Fruit fly (Drosophila melanogaster) whole organism, embryonic: ENCODE measurements around the gene ab.

Source experiments
- Atf3 ChIP-seq: fragments of 200-800 bp; sonication (Bioruptor generic); optimal IDR thresholded peaks from 3 replicates; lab custom pipeline; 2016; ENCODE audit warnings: missing biosample characterization, missing genetic modification characterization
- Awh ChIP-seq: fragments of 200-800 bp; sonication (Bioruptor generic); IDR thresholded peaks from 2 replicates; pipeline ENCODE4, ENCODE4 v1.3.6; 2022; ENCODE audit warnings: missing biosample characterization, missing genetic modification characterization
- Blimp-1 ChIP-seq: fragments of 200-800 bp; sonication (Bioruptor generic); optimal IDR thresholded peaks from 3 replicates; lab custom pipeline; 2018; ENCODE audit warnings: missing biosample characterization, missing genetic modification characterization, mild to moderate bottlenecking, moderate library complexity, missing genetic modification reagents
- CG10209 ChIP-seq: fragments of 200-800 bp; sonication (Bioruptor generic); optimal IDR thresholded peaks from 3 replicates; lab custom pipeline; 2017; ENCODE audit warnings: missing biosample characterization, mild to moderate bottlenecking, missing genetic modification characterization, missing genetic modification reagents
- CG10366 ChIP-seq: fragments of 200-800 bp; sonication (Bioruptor generic); IDR thresholded peaks from 2 replicates; pipeline ENCODE4 v1.3.6; 2022; ENCODE audit warnings: missing biosample characterization, missing genetic modification characterization
- CG10462 ChIP-seq: fragments of 200-800 bp; sonication (Bioruptor generic); optimal IDR thresholded peaks from 2 replicates; lab custom pipeline; 2016; ENCODE audit warnings: missing biosample characterization, missing genetic modification characterization
- CG10979 ChIP-seq: fragments of 200-800 bp; sonication (Bioruptor generic); optimal IDR thresholded peaks from 2 replicates; lab custom pipeline; 2018; ENCODE audit warnings: missing biosample characterization, mild to moderate bottlenecking, missing genetic modification characterization, moderate library complexity
- CG12236 ChIP-seq: fragments of 200-800 bp; sonication (Bioruptor generic); optimal IDR thresholded peaks from 2 replicates; lab custom pipeline; 2016; ENCODE audit warnings: missing biosample characterization, missing genetic modification characterization
- CG14965 ChIP-seq: fragments of 200-800 bp; sonication (Bioruptor generic); optimal IDR thresholded peaks from 2 replicates; lab custom pipeline; 2016; ENCODE audit warnings: missing biosample characterization, missing genetic modification characterization, borderline replicate concordance
- CG15011 ChIP-seq: fragments of 200-800 bp; sonication (Bioruptor generic); optimal IDR thresholded peaks from 3 replicates; lab custom pipeline; 2018; ENCODE audit warnings: missing biosample characterization, mild to moderate bottlenecking, missing genetic modification characterization
- CG1602 ChIP-seq: fragments of 200-800 bp; sonication (Bioruptor generic); optimal IDR thresholded peaks from 3 replicates; lab custom pipeline; 2016; ENCODE audit warnings: missing biosample characterization, missing genetic modification characterization
- CG1603 ChIP-seq: fragments of 200-800 bp; sonication (Bioruptor generic); optimal IDR thresholded peaks from 2 replicates; lab custom pipeline; 2019; ENCODE audit warnings: missing biosample characterization, mild to moderate bottlenecking, missing genetic modification characterization, moderate library complexity
- CG18011 ChIP-seq: fragments of 200-800 bp; sonication (Bioruptor generic); optimal IDR thresholded peaks from 2 replicates; lab custom pipeline; 2017; ENCODE audit warnings: missing biosample characterization, missing genetic modification characterization, mild to moderate bottlenecking, moderate library complexity, missing genotype
- CG18619 ChIP-seq: fragments of 200-800 bp; sonication (Bioruptor generic); optimal IDR thresholded peaks from 3 replicates; lab custom pipeline; 2017; ENCODE audit warnings: missing biosample characterization, mild to moderate bottlenecking, missing genetic modification characterization
- CG31365 ChIP-seq: fragments of 200-800 bp; sonication (Bioruptor generic); optimal IDR thresholded peaks from 2 replicates; lab custom pipeline; 2018; ENCODE audit warnings: missing biosample characterization, mild to moderate bottlenecking, missing genetic modification characterization
- CG3407 ChIP-seq: fragments of 200-800 bp; sonication (Bioruptor generic); optimal IDR thresholded peaks from 2 replicates; lab custom pipeline; 2018; ENCODE audit warnings: missing biosample characterization, mild to moderate bottlenecking, missing genetic modification characterization
- CG4360 ChIP-seq: fragments of 200-800 bp; sonication (Bioruptor generic); IDR thresholded peaks from 2 replicates; pipeline ENCODE4 v1.3.6; 2022; ENCODE audit warnings: missing biosample characterization, missing genetic modification characterization
- CG4707 ChIP-seq: fragments of 200-800 bp; sonication (Bioruptor generic); optimal IDR thresholded peaks from 2 replicates; lab custom pipeline; 2018; ENCODE audit warnings: missing biosample characterization, mild to moderate bottlenecking, missing genetic modification characterization, moderate library complexity
- CG4854 ChIP-seq: fragments of 200-800 bp; sonication (Bioruptor generic); optimal IDR thresholded peaks from 2 replicates; lab custom pipeline; 2016; ENCODE audit warnings: missing biosample characterization, missing genetic modification characterization, inconsistent platforms
- Chrac-16 ChIP-seq: fragments of 200-800 bp; sonication (Bioruptor generic); optimal IDR thresholded peaks from 3 replicates; lab custom pipeline; 2016; ENCODE audit warnings: missing biosample characterization, missing genetic modification characterization
- CoRest ChIP-seq: fragments of 200-800 bp; sonication (Bioruptor generic); optimal IDR thresholded peaks from 3 replicates; lab custom pipeline; 2018; ENCODE audit warnings: missing biosample characterization, mild to moderate bottlenecking, missing genetic modification characterization, moderate library complexity
- Dek ChIP-seq: fragments of 200-800 bp; sonication (Bioruptor generic); optimal IDR thresholded peaks from 3 replicates; lab custom pipeline; 2019; ENCODE audit warnings: missing biosample characterization, mild to moderate bottlenecking, missing genetic modification characterization, moderate library complexity
- ERR ChIP-seq: fragments of 200-800 bp; sonication (Bioruptor generic); optimal IDR thresholded peaks from 2 replicates; lab custom pipeline; 2016; ENCODE audit warnings: missing biosample characterization, missing genetic modification characterization
- H2.0 ChIP-seq: fragments of 200-800 bp; sonication (Bioruptor generic); IDR thresholded peaks from 2 replicates; pipeline ENCODE4 v1.3.6; 2022; ENCODE audit warnings: missing biosample characterization, missing genetic modification characterization
- Jarid2 ChIP-seq: fragments of 200-800 bp; sonication (Bioruptor generic); optimal IDR thresholded peaks from 3 replicates; lab custom pipeline; 2017; ENCODE audit warnings: mild to moderate bottlenecking, missing biosample characterization, missing genetic modification reagents, missing genetic modification characterization
- MESR4 ChIP-seq: fragments of 200-800 bp; sonication (Bioruptor generic); optimal IDR thresholded peaks from 2 replicates; lab custom pipeline; 2018; ENCODE audit warnings: missing biosample characterization, mild to moderate bottlenecking, missing genetic modification characterization, moderate library complexity
- NK7.1 ChIP-seq: fragments of 200-800 bp; sonication (Bioruptor generic); optimal IDR thresholded peaks from 3 replicates; lab custom pipeline; 2016; ENCODE audit warnings: missing biosample characterization, missing genetic modification characterization
- Nf-YB ChIP-seq: fragments of 200-800 bp; sonication (Bioruptor generic); optimal IDR thresholded peaks from 3 replicates; lab custom pipeline; 2019; ENCODE audit warnings: missing biosample characterization, mild to moderate bottlenecking, missing genetic modification characterization, moderate library complexity
- Xbp1 ChIP-seq: fragments of 200-800 bp; sonication (Bioruptor generic); optimal IDR thresholded peaks from 3 replicates; lab custom pipeline; 2016; ENCODE audit warnings: missing biosample characterization, mild to moderate bottlenecking, missing genetic modification characterization
- ase ChIP-seq: fragments of 200-800 bp; sonication (Bioruptor generic); IDR thresholded peaks from 3 replicates; pipeline ENCODE4 v1.3.6; 2022; ENCODE audit warnings: missing biosample characterization, missing genetic modification characterization
- cato ChIP-seq: fragments of 200-800 bp; sonication (Bioruptor generic); optimal IDR thresholded peaks from 2 replicates; lab custom pipeline; 2016; ENCODE audit warnings: missing biosample characterization, missing genetic modification characterization, borderline replicate concordance
- crp ChIP-seq, 2 experiments: fragments of 200-800 bp; sonication (Bioruptor generic); optimal IDR thresholded peaks; 2 replicates in 1 of 2; 3 replicates in 1 of 2; lab custom pipeline; 2017; ENCODE audit warnings: missing biosample characterization in 2 of 2, missing genetic modification characterization in 2 of 2, mild to moderate bottlenecking in 1 of 2, moderate library complexity in 1 of 2
- dm ChIP-seq: fragments of 200-800 bp; sonication (Bioruptor generic); optimal IDR thresholded peaks from 3 replicates; lab custom pipeline; 2016; ENCODE audit warnings: missing biosample characterization, missing genetic modification characterization
- dmrt11E ChIP-seq: fragments of 200-800 bp; sonication (Bioruptor generic); optimal IDR thresholded peaks from 3 replicates; lab custom pipeline; 2018; ENCODE audit warnings: missing biosample characterization, mild to moderate bottlenecking, missing genetic modification characterization, moderate library complexity
- gcm ChIP-seq: fragments of 200-800 bp; sonication (Bioruptor generic); optimal IDR thresholded peaks from 2 replicates; lab custom pipeline; 2019; ENCODE audit warnings: missing biosample characterization, mild to moderate bottlenecking, missing genetic modification characterization, moderate library complexity
- her ChIP-seq: fragments of 200-800 bp; sonication (Bioruptor generic); optimal IDR thresholded peaks from 2 replicates; lab custom pipeline; 2016; ENCODE audit warnings: missing biosample characterization, missing genetic modification characterization
- insv ChIP-seq, 2 experiments: fragments of 200-800 bp; sonication (Bioruptor generic); optimal IDR thresholded peaks; 3 replicates each; lab custom pipeline; 2016 to 2018; ENCODE audit warnings: missing biosample characterization in 2 of 2, missing genetic modification characterization in 2 of 2
- inv ChIP-seq: fragments of 200-800 bp; sonication (Bioruptor generic); IDR thresholded peaks from 2 replicates; pipeline ENCODE4 v1.3.6; 2022; ENCODE audit warnings: missing biosample characterization, missing genetic modification characterization; ENCODE audit not compliant: partially characterized antibody
- mirr ChIP-seq: fragments of 200-800 bp; sonication (Bioruptor generic); optimal IDR thresholded peaks from 3 replicates; lab custom pipeline; 2018; ENCODE audit warnings: missing biosample characterization, mild to moderate bottlenecking, missing genetic modification characterization
- pb ChIP-seq: fragments of 200-800 bp; sonication (Bioruptor generic); optimal IDR thresholded peaks from 3 replicates; lab custom pipeline; 2016; ENCODE audit warnings: missing biosample characterization, missing genetic modification characterization
- rib ChIP-seq: fragments of 200-800 bp; sonication (Bioruptor generic); IDR thresholded peaks from 2 replicates; pipeline ENCODE4 v1.3.6; 2022; ENCODE audit warnings: missing biosample characterization, missing genetic modification characterization
- sc ChIP-seq, 3 experiments: fragments of >200 bp in 2 of 3; fragments of 200-800 bp in 1 of 3; sonication (Bioruptor generic) in 1 of 3; optimal IDR thresholded peaks; 2 replicates in 2 of 3; 3 replicates in 1 of 3; lab custom pipeline; 2017; ENCODE audit warnings: mild to moderate bottlenecking in 1 of 3, missing biosample characterization in 1 of 3, missing genetic modification characterization in 1 of 3, missing genetic modification reagents in 1 of 3
- scrt ChIP-seq: fragments of 200-800 bp; sonication (Bioruptor generic); optimal IDR thresholded peaks from 2 replicates; lab custom pipeline; 2018; ENCODE audit warnings: missing biosample characterization, mild to moderate bottlenecking, missing genetic modification characterization, moderate library complexity
- shn ChIP-seq: fragments of 200-800 bp; sonication (Bioruptor generic); optimal IDR thresholded peaks from 3 replicates; lab custom pipeline; 2016; ENCODE audit warnings: missing biosample characterization, missing genetic modification characterization
- tap ChIP-seq: fragments of 200-800 bp; optimal IDR thresholded peaks from 3 replicates; lab custom pipeline; 2019; ENCODE audit warnings: missing biosample characterization, mild to moderate bottlenecking, missing genetic modification characterization, moderate library complexity
- tna ChIP-seq: fragments of 200-800 bp; sonication (Bioruptor generic); IDR thresholded peaks from 2 replicates; pipeline ENCODE4 v1.3.6; 2022; ENCODE audit warnings: missing biosample characterization, missing genetic modification characterization; ENCODE audit not compliant: partially characterized antibody
- trh ChIP-seq: fragments of 200-800 bp; sonication (Bioruptor generic); optimal IDR thresholded peaks from 2 replicates; lab custom pipeline; 2016; ENCODE audit warnings: missing biosample characterization, missing genetic modification characterization
- wor ChIP-seq: fragments of 200-800 bp; sonication (Bioruptor generic); IDR thresholded peaks from 2 replicates; pipeline ENCODE4 v1.3.6; 2022; ENCODE audit warnings: missing biosample characterization, missing genetic modification characterization
- zen ChIP-seq: fragments of 200-800 bp; sonication (Bioruptor generic); optimal IDR thresholded peaks from 3 replicates; lab custom pipeline; 2018; ENCODE audit warnings: missing biosample characterization, mild to moderate bottlenecking, missing genetic modification characterization, moderate library complexity

ab gene

dm6 chr2L:11277927-11278351 is 67.5 kb downstream of the ab start, which contains the start of gene CG33695 (continued):
- TF ChIP-seq CG4854 (GFP tag; lab: Kevin White, UChicago) (peak; percentile 66), Chrac-16 (GFP tag; lab: Kevin White, UChicago) (peak; percentile 74), ERR (peak; percentile 75), CG18619 (GFP tag; lab: Kevin White, UChicago) (peak; percentile 43), tna (GFP tag; lab: Robert Waterston, UW) (peak; percentile 68), pb (GFP tag; lab: Kevin White, UChicago) (peak; percentile 26), CG15011 (GFP tag; lab: Kevin White, UChicago) (no peak), CG3407 (no peak), tap (tag; lab: Kevin White, UChicago) (no peak), CG1602 (GFP tag; lab: Kevin White, UChicago) (peak; percentile 27), CG1603 (peak; percentile 67), H2.0 (GFP tag; lab: Robert Waterston, UW) (peak; percentile 28; the same call in 1 of the 2 replicates), sc (optimal IDR thresholded peaks at IDR 0.05; lab: Kevin White, UChicago) (no peak), sc (GFP tag; optimal IDR thresholded peaks at IDR 0.05; lab: Kevin White, UChicago) (no peak), CG31365 (tag; lab: Kevin White, UChicago) (no peak), ase (GFP tag; lab: Robert Waterston, UW) (peak; percentile 32; the same call in 1 of the 3 replicates), mirr (no peak), zen (tag; lab: Kevin White, UChicago) (peak; percentile 33), CG10209 (peak; percentile 62), Jarid2 (GFP tag; lab: Kevin White, UChicago) (peak; percentile 22), dm (GFP tag; lab: Kevin White, UChicago) (peak; percentile 59), her (GFP tag; lab: Kevin White, UChicago) (peak; percentile 89), cato (GFP tag; lab: Kevin White, UChicago) (no peak), Xbp1 (GFP tag; lab: Kevin White, UChicago) (peak; percentile 75), shn (GFP tag; lab: Kevin White, UChicago) (peak; percentile 63), MESR4 (GFP tag; lab: Kevin White, UChicago) (peak; percentile 85), NK7.1 (peak; percentile 42), scrt (GFP tag; lab: Kevin White, UChicago) (no peak), Dek (tag; lab: Kevin White, UChicago) (peak; percentile 0), CG4360 (GFP tag; lab: Robert Waterston, UW) (no peak), CG10979 (tag; lab: Kevin White, UChicago) (peak; percentile 28), Blimp-1 (GFP tag; lab: Kevin White, UChicago) (no peak), CG12236 (GFP tag; lab: Kevin White, UChicago) (peak; percentile 1), CG14965 (GFP tag; lab: Kevin White, UChicago) (peak; percentile 1), Atf3 (GFP tag; lab: Kevin White, UChicago) (peak; percentile 55), Awh (GFP tag; lab: Robert Waterston, UW) (no peak), inv (GFP tag; lab: Robert Waterston, UW) (0 out of 2 replicates have a peak, but pooled peaks have one; percentile 48), CG4707 (GFP tag; lab: Kevin White, UChicago) (no peak), crp (GFP tag; optimal IDR thresholded peaks at IDR 0.05; lab: Kevin White, UChicago) (peak in 1 of 2 experiments; percentile 17), CG10462 (peak; percentile 23), CG10366 (GFP tag; lab: Robert Waterston, UW) (peak; percentile 28; the same call in 1 of the 2 replicates), Nf-YB (GFP tag; lab: Kevin White, UChicago) (no peak), CoRest (tag; lab: Kevin White, UChicago) (peak; percentile 44), trh (GFP tag; lab: Kevin White, UChicago) (peak; percentile 47), wor (no peak), rib (GFP tag; lab: Robert Waterston, UW) (0 out of 2 replicates have a peak, but pooled peaks have one; percentile 42), gcm (no peak), insv (GFP tag; optimal IDR thresholded peaks at IDR 0.05; lab: Kevin White, UChicago) (no peak), dmrt11E (peak; percentile 8), CG18011 (GFP tag; lab: Kevin White, UChicago) (peak; percentile 44)
